Fruit fly (Drosophila melanogaster) whole organism, embryonic: ENCODE measurements around the gene Kaz-m1.

Source experiments
- Atf-2 ChIP-seq: fragments of 200-800 bp; sonication (Bioruptor generic); optimal IDR thresholded peaks from 2 replicates; lab custom pipeline; 2016; ENCODE audit warnings: missing biosample characterization, missing genetic modification characterization
- CG10654 ChIP-seq: fragments of 200-800 bp; sonication (Bioruptor generic); optimal IDR thresholded peaks from 2 replicates; lab custom pipeline; 2016; ENCODE audit warnings: missing biosample characterization, missing genetic modification characterization
- CG11247 ChIP-seq: fragments of 200-800 bp; sonication (Bioruptor generic); IDR thresholded peaks from 2 replicates; pipeline ENCODE4 v1.3.6; 2022; ENCODE audit warnings: missing biosample characterization, missing genetic modification characterization
- CG12219 ChIP-seq: fragments of 200-800 bp; sonication (Bioruptor generic); optimal IDR thresholded peaks from 3 replicates; lab custom pipeline; 2018; ENCODE audit warnings: missing biosample characterization, mild to moderate bottlenecking, missing genetic modification characterization
- CG17385 ChIP-seq: fragments of 200-800 bp; sonication (Bioruptor generic); optimal IDR thresholded peaks from 3 replicates; lab custom pipeline; 2018; ENCODE audit warnings: missing biosample characterization, mild to moderate bottlenecking, missing genetic modification characterization
- CG2678 ChIP-seq: fragments of 200-800 bp; sonication (Bioruptor generic); optimal IDR thresholded peaks from 3 replicates; lab custom pipeline; 2019; ENCODE audit warnings: missing biosample characterization, mild to moderate bottlenecking, missing genetic modification characterization, moderate library complexity
- CG34224 ChIP-seq: fragments of 200-800 bp; sonication (Bioruptor generic); IDR thresholded peaks from 3 replicates; pipeline ENCODE4 v1.3.6; 2022; ENCODE audit warnings: missing biosample characterization, missing genetic modification characterization; ENCODE audit not compliant: partially characterized antibody
- CG4328 ChIP-seq: fragments of 200-800 bp; sonication (Bioruptor generic); optimal IDR thresholded peaks from 3 replicates; lab custom pipeline; 2017; ENCODE audit warnings: missing biosample characterization, missing genetic modification reagents, missing genetic modification characterization
- CG6654 ChIP-seq: fragments of 200-800 bp; sonication (Bioruptor generic); optimal IDR thresholded peaks from 2 replicates; lab custom pipeline; 2017; ENCODE audit warnings: missing biosample characterization, mild to moderate bottlenecking, missing genetic modification characterization
- CG8089 ChIP-seq: fragments of 200-800 bp; sonication (Bioruptor generic); optimal IDR thresholded peaks from 3 replicates; lab custom pipeline; 2016; ENCODE audit warnings: missing biosample characterization, missing genetic modification characterization
- CG8359 ChIP-seq: fragments of 200-800 bp; sonication (Bioruptor generic); optimal IDR thresholded peaks from 2 replicates; lab custom pipeline; 2017; ENCODE audit warnings: missing biosample characterization, mild to moderate bottlenecking, missing genetic modification characterization, borderline replicate concordance
- Camta ChIP-seq: fragments of 200-800 bp; sonication (Bioruptor generic); optimal IDR thresholded peaks from 2 replicates; lab custom pipeline; 2016; ENCODE audit warnings: missing biosample characterization, missing genetic modification characterization
- CkIIα-i1 ChIP-seq: fragments of 200-800 bp; sonication (Bioruptor generic); IDR thresholded peaks from 2 replicates; pipeline ENCODE4 v1.3.6; 2022; ENCODE audit warnings: missing biosample characterization, missing genetic modification characterization
- D ChIP-seq, 2 experiments: fragments of 200-800 bp in 1 of 2; fragments of >200 bp in 1 of 2; sonication (Bioruptor generic) in 1 of 2; optimal IDR thresholded peaks; 2 replicates in 1 of 2; 3 replicates in 1 of 2; lab custom pipeline; 2017; ENCODE audit warnings: mild to moderate bottlenecking in 1 of 2, missing biosample characterization in 1 of 2, missing genetic modification characterization in 1 of 2, missing genetic modification reagents in 1 of 2
- Deaf1 ChIP-seq: fragments of 200-800 bp; optimal IDR thresholded peaks from 3 replicates; lab custom pipeline; 2019; ENCODE audit warnings: missing biosample characterization, mild to moderate bottlenecking, missing genetic modification characterization, moderate library complexity
- E2f1 ChIP-seq: fragments of 200-800 bp; sonication (Bioruptor generic); IDR thresholded peaks from 2 replicates; pipeline ENCODE4 v1.3.6; 2022; ENCODE audit warnings: missing biosample characterization, missing genetic modification characterization
- E2f2 ChIP-seq: fragments of 200-800 bp; sonication (Bioruptor generic); IDR thresholded peaks from 2 replicates; pipeline ENCODE4 v1.3.6; 2022; ENCODE audit warnings: missing biosample characterization, missing genetic modification characterization
- GATAe ChIP-seq: fragments of 200-800 bp; sonication (Bioruptor generic); conservative IDR thresholded peaks from 2 replicates; pipeline ENCODE4 v1.3.6; 2022; ENCODE audit warnings: missing biosample characterization, missing genetic modification characterization
- HHEX ChIP-seq: fragments of 200-800 bp; sonication (Bioruptor generic); optimal IDR thresholded peaks from 3 replicates; lab custom pipeline; 2017; ENCODE audit warnings: missing biosample characterization, mild to moderate bottlenecking, missing genetic modification characterization, missing genetic modification reagents
- HLHmδ ChIP-seq: fragments of 200-800 bp; sonication (Bioruptor generic); optimal IDR thresholded peaks from 2 replicates; lab custom pipeline; 2018; ENCODE audit warnings: missing biosample characterization, mild to moderate bottlenecking, missing genetic modification characterization, moderate library complexity
- Hey ChIP-seq: fragments of 200-800 bp; sonication (Bioruptor generic); optimal IDR thresholded peaks from 3 replicates; lab custom pipeline; 2018; ENCODE audit warnings: missing biosample characterization, mild to moderate bottlenecking, missing genetic modification characterization
- Jarid2 ChIP-seq: fragments of 200-800 bp; sonication (Bioruptor generic); optimal IDR thresholded peaks from 3 replicates; lab custom pipeline; 2017; ENCODE audit warnings: mild to moderate bottlenecking, missing biosample characterization, missing genetic modification reagents, missing genetic modification characterization
- Med ChIP-seq: fragments of 200-800 bp; sonication (Bioruptor generic); peaks from one replicate; lab custom pipeline; 2016; ENCODE audit warnings: missing biosample characterization, missing genetic modification characterization, mild to moderate bottlenecking, inconsistent platforms, moderate library complexity
- NFAT ChIP-seq: fragments of 200-800 bp; sonication (Bioruptor generic); IDR thresholded peaks from 2 replicates; pipeline ENCODE4 v1.3.6; 2022; ENCODE audit warnings: missing biosample characterization, missing genetic modification characterization
- Nf-YC ChIP-seq: fragments of 200-800 bp; optimal IDR thresholded peaks from 3 replicates; lab custom pipeline; 2019; ENCODE audit warnings: missing biosample characterization, mild to moderate bottlenecking, missing genetic modification characterization, moderate library complexity
- Pdp1 ChIP-seq, 2 experiments: fragments of 200-800 bp; sonication (Bioruptor generic); optimal IDR thresholded peaks; 3 replicates each; lab custom pipeline; 2016; ENCODE audit warnings: missing biosample characterization in 2 of 2, missing genetic modification characterization in 2 of 2, mild to moderate bottlenecking in 1 of 2, moderate library complexity in 1 of 2
- Sry-δ ChIP-seq: fragments of 200-800 bp; sonication (Bioruptor generic); optimal IDR thresholded peaks from 2 replicates; lab custom pipeline; 2016; ENCODE audit warnings: missing biosample characterization, missing genetic modification characterization
- Taf1 ChIP-seq: fragments of 200-800 bp; sonication (Bioruptor generic); IDR thresholded peaks from 2 replicates; pipeline ENCODE4 v1.3.6; 2022; ENCODE audit warnings: missing biosample characterization, missing genetic modification characterization
- Tbp ChIP-seq: fragments of >200 bp; optimal IDR thresholded peaks from 2 replicates; lab custom pipeline; 2018; ENCODE audit warnings: missing biosample characterization, missing genetic modification characterization
- ac ChIP-seq: fragments of 200-800 bp; sonication (Bioruptor generic); optimal IDR thresholded peaks from 3 replicates; lab custom pipeline; 2017; ENCODE audit warnings: missing biosample characterization, mild to moderate bottlenecking, missing genetic modification characterization
- bbx ChIP-seq: fragments of 200-800 bp; sonication (Bioruptor generic); IDR thresholded peaks from 2 replicates; pipeline ENCODE4 v1.3.6; 2022; ENCODE audit warnings: missing biosample characterization, missing genetic modification characterization; ENCODE audit not compliant: partially characterized antibody
- bcd ChIP-seq: fragments of 200-800 bp; sonication (Bioruptor generic); optimal IDR thresholded peaks from 2 replicates; lab custom pipeline; 2017; ENCODE audit warnings: missing biosample characterization, mild to moderate bottlenecking, missing genetic modification characterization
- crol ChIP-seq: fragments of 200-800 bp; sonication (Bioruptor generic); IDR thresholded peaks from 2 replicates; pipeline ENCODE4 v1.3.6; 2022; ENCODE audit warnings: missing biosample characterization, missing genetic modification characterization
- dati ChIP-seq: fragments of 200-800 bp; sonication (Bioruptor generic); IDR thresholded peaks from 2 replicates; pipeline ENCODE4 v1.3.6; 2022; ENCODE audit warnings: missing biosample characterization, missing genetic modification characterization
- dmrt11E ChIP-seq: fragments of 200-800 bp; sonication (Bioruptor generic); optimal IDR thresholded peaks from 3 replicates; lab custom pipeline; 2018; ENCODE audit warnings: missing biosample characterization, mild to moderate bottlenecking, missing genetic modification characterization, moderate library complexity
- dpn ChIP-seq, 2 experiments: fragments of 200-800 bp; sonication (Bioruptor generic); optimal IDR thresholded peaks; 3 replicates each; lab custom pipeline; 2016; ENCODE audit warnings: missing biosample characterization in 2 of 2, missing genetic modification characterization in 2 of 2
- eyg ChIP-seq: fragments of 200-800 bp; sonication (Bioruptor generic); optimal IDR thresholded peaks from 3 replicates; lab custom pipeline; 2016; ENCODE audit warnings: missing biosample characterization, missing genetic modification characterization
- h ChIP-seq: fragments of >200 bp; optimal IDR thresholded peaks from 2 replicates; lab custom pipeline; 2017
- klu ChIP-seq: fragments of 200-800 bp; sonication (Bioruptor generic); IDR thresholded peaks from 2 replicates; pipeline ENCODE4 v1.3.6; 2022; ENCODE audit warnings: missing biosample characterization, missing genetic modification characterization
- kni ChIP-seq: fragments of 200-800 bp; sonication (Bioruptor generic); optimal IDR thresholded peaks from 3 replicates; lab custom pipeline; 2017; ENCODE audit warnings: mild to moderate bottlenecking, missing biosample characterization, missing genetic modification reagents, missing genetic modification characterization
- onecut ChIP-seq: fragments of 200-800 bp; sonication (Bioruptor generic); IDR thresholded peaks from 2 replicates; pipeline ENCODE4 v1.3.6; 2022; ENCODE audit warnings: missing biosample characterization, missing genetic modification characterization
- otp ChIP-seq: fragments of 200-800 bp; sonication (Bioruptor generic); IDR thresholded peaks from 3 replicates; pipeline ENCODE4, ENCODE4 v1.3.6; 2022; ENCODE audit warnings: missing biosample characterization, missing genetic modification characterization
- ro ChIP-seq: fragments of 200-800 bp; sonication (Bioruptor generic); IDR thresholded peaks from 2 replicates; pipeline ENCODE4 v1.3.6; 2022; ENCODE audit warnings: missing biosample characterization, missing genetic modification characterization
- scrt ChIP-seq: fragments of 200-800 bp; sonication (Bioruptor generic); optimal IDR thresholded peaks from 2 replicates; lab custom pipeline; 2018; ENCODE audit warnings: missing biosample characterization, mild to moderate bottlenecking, missing genetic modification characterization, moderate library complexity
- sens ChIP-seq: fragments of 200-800 bp; sonication (Bioruptor generic); peaks from one replicate; lab custom pipeline; 2016; ENCODE audit warnings: missing biosample characterization, missing genetic modification characterization
- seq ChIP-seq: fragments of 200-800 bp; sonication (Bioruptor generic); IDR thresholded peaks from 2 replicates; pipeline ENCODE4 v1.3.6; 2022; ENCODE audit warnings: missing biosample characterization, missing genetic modification characterization
- ttk ChIP-seq: fragments of 200-800 bp; sonication (Bioruptor generic); IDR thresholded peaks from 2 replicates; pipeline ENCODE4 v2.1.2; 2022; ENCODE audit warnings: missing biosample characterization, missing genetic modification characterization
- unpg ChIP-seq: fragments of 200-800 bp; sonication (Bioruptor generic); optimal IDR thresholded peaks from 3 replicates; lab custom pipeline; 2018; ENCODE audit warnings: missing biosample characterization, mild to moderate bottlenecking, missing genetic modification characterization, moderate library complexity
- vnd ChIP-seq: fragments of 200-800 bp; sonication (Bioruptor generic); IDR thresholded peaks from 3 replicates; pipeline ENCODE4 v1.3.6; 2022; ENCODE audit warnings: missing biosample characterization, missing genetic modification characterization; ENCODE audit not compliant: partially characterized antibody

Kaz-m1 gene

dm6 chr3R:25999130-25999529, 15.4 kb upstream of the Kaz-m1 start:
- TF ChIP-seq crol (GFP tag; lab: Robert Waterston, UW): peak; percentile 66
- TF ChIP-seq ac: peak; percentile 84
- TF ChIP-seq h (lab: Kevin White, UChicago): peak; percentile 49
- no peak for TF ChIP-seq GATAe
- TF ChIP-seq klu (GFP tag; lab: Robert Waterston, UW): 0 out of 2 replicates have a peak, but pooled peaks have one; percentile 20
- 0 out of 3 replicates have a peak, but pooled peaks have one; percentile 21 for TF ChIP-seq vnd (GFP tag; lab: Robert Waterston, UW)
- no peak for TF ChIP-seq unpg (GFP tag; lab: Kevin White, UChicago)
- TF ChIP-seq HLHmδ (GFP tag; lab: Kevin White, UChicago): peak; percentile 38
- peak; percentile 53 for TF ChIP-seq sens (GFP tag; lab: Kevin White, UChicago)

- TF ChIP-seq vnd (GFP tag; lab: Robert Waterston, UW) (no peak), Taf1 (GFP tag; lab: Robert Waterston, UW) (no peak), NFAT (0 out of 2 replicates have a peak, but pooled peaks have one; percentile 25), dmrt11E (tag; lab: Kevin White, UChicago) (no peak), Nf-YC (tag; lab: Kevin White, UChicago) (no peak), eyg (GFP tag; lab: Kevin White, UChicago) (no peak), scrt (no peak), otp (GFP tag; lab: Robert Waterston, UW) (no peak), Jarid2 (GFP tag; lab: Kevin White, UChicago) (peak; percentile 61), CG6654 (no peak), CG2678 (tag; lab: Kevin White, UChicago) (no peak), E2f1 (no peak), HLHmδ (GFP tag; lab: Kevin White, UChicago) (peak; percentile 60), Tbp (peak; percentile 95), Pdp1 (GFP tag; optimal IDR thresholded peaks at IDR 0.05; lab: Kevin White, UChicago) (no peak), CG4328 (GFP tag; lab: Kevin White, UChicago) (no peak), CkIIα-i1 (GFP tag; lab: Robert Waterston, UW) (no peak), CG17385 (no peak), ro (no peak), CG12219 (no peak), Deaf1 (peak; percentile 81), Atf-2 (GFP tag; lab: Kevin White, UChicago) (no peak), bbx (GFP tag; lab: Robert Waterston, UW) (peak; percentile 56; the same call in 1 of the 2 replicates), onecut (GFP tag; lab: Robert Waterston, UW) (no peak), kni (GFP tag; lab: Kevin White, UChicago) (peak; percentile 65), CG10654 (GFP tag; lab: Kevin White, UChicago) (no peak), dati (no peak), E2f2 (GFP tag; lab: Robert Waterston, UW) (no peak), Med (GFP tag; lab: Kevin White, UChicago) (peak; percentile 75), Sry-δ (GFP tag; lab: Kevin White, UChicago) (no peak), Camta (no peak), CG8359 (GFP tag; lab: Kevin White, UChicago) (no peak), ttk (GFP tag; lab: Robert Waterston, UW) (0 out of 2 replicates have a peak, but pooled peaks have one; percentile 17), GATAe (no peak), bcd (GFP tag; lab: Kevin White, UChicago) (no peak), Hey (tag; lab: Kevin White, UChicago) (no peak), D (optimal IDR thresholded peaks at IDR 0.05; lab: Kevin White, UChicago) (peak; percentile 88), D (GFP tag; optimal IDR thresholded peaks at IDR 0.05; lab: Kevin White, UChicago) (no peak), CG11247 (GFP tag; lab: Robert Waterston, UW) (no peak), HHEX (GFP tag; lab: Kevin White, UChicago) (no peak), CG34224 (GFP tag; lab: Robert Waterston, UW) (no peak), seq (GFP tag; lab: Robert Waterston, UW) (peak; percentile 57; the same call in 1 of the 2 replicates), CG8089 (GFP tag; lab: Kevin White, UChicago) (no peak), dpn (GFP tag; optimal IDR thresholded peaks at IDR 0.05; lab: Kevin White, UChicago) (no peak)
Observed at dm6 chr3R:25999611-26000010, 14.9 kb upstream of the Kaz-m1 start.
